Worm (Caenorhabditis elegans) whole organism, L1 larva: ENCODE data around the gene Y44A6D.5.
A peak's percentile ranks its signal among the peaks of the same experiment; 100 is the strongest.

ENCODE experiments used
- aly-2 ChIP-seq: fragments of 150-350 bp; optimal IDR thresholded peaks from 2 replicates; lab custom pipeline; 2014; ENCODE audit warnings: missing biosample characterization, missing genetic modification characterization
- fos-1 ChIP-seq: fragments of 150-350 bp; optimal IDR thresholded peaks from 2 replicates; lab custom pipeline; 2014; ENCODE audit warnings: missing biosample characterization, missing genetic modification characterization
- lir-3 ChIP-seq: sonication (generic microtip); optimal IDR thresholded peaks from 2 replicates; lab custom pipeline; 2016; ENCODE audit warnings: mild to moderate bottlenecking, missing genetic modification characterization, moderate library complexity, missing compliant biosample characterization; ENCODE audit not compliant: poor library complexity
- nhr-12 ChIP-seq: sonication (generic microtip); optimal IDR thresholded peaks from 2 replicates; lab custom pipeline; 2017; ENCODE audit warnings: missing biosample characterization, missing genetic modification characterization
- pqm-1 ChIP-seq: sonication (generic microtip); optimal IDR thresholded peaks from 3 replicates; lab custom pipeline; 2017; ENCODE audit warnings: missing biosample characterization, missing genetic modification characterization
- tbx-2 ChIP-seq: sonication (generic microtip); optimal IDR thresholded peaks from 2 replicates; lab custom pipeline; 2016; ENCODE audit warnings: missing genetic modification characterization, missing compliant biosample characterization
- xbp-1 ChIP-seq: sonication (generic microtip); optimal IDR thresholded peaks from 2 replicates; lab custom pipeline; 2016; ENCODE audit warnings: missing genetic modification characterization, missing compliant biosample characterization
- zag-1 ChIP-seq: fragments of 150-350 bp; optimal IDR thresholded peaks from 2 replicates; lab custom pipeline; 2014; ENCODE audit warnings: missing biosample characterization, missing genetic modification characterization
- ztf-11 ChIP-seq, 2 experiments: sonication (generic microtip); optimal IDR thresholded peaks; 2 replicates each; lab custom pipeline; 2016 to 2017; ENCODE audit warnings: missing genetic modification characterization in 2 of 2, missing biosample characterization in 1 of 2, missing compliant biosample characterization in 1 of 2

DNA sequence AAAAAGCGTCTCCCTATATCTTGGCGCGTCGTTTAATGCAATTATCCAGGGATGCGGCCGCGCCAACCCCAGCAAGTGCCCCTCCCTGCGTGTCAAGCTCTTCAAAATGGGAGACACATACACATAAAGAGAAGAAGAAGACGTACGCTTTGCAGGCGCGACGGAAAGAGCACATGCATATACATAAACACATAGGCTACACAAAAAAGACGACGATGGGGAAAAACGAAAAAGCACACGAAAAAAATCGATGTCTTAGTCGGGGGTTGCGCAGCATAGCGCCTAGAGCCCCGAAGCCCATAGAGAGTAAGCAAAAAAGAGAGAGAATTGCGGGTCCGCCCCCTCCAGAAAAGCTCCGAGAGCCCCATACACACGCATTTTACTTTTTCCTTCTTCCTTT is 13.7 kb downstream of the Y44A6D.5 start, which contains the start of gene tpan-1:
- TF ChIP-seq fos-1 (tag; lab: Kevin White, UChicago) (no peak), ztf-11 (tag; optimal IDR thresholded peaks at IDR 0.05; lab: Kevin White, UChicago) (no peak), pqm-1 (tag; lab: Kevin White, UChicago) (no peak), lir-3 (tag; lab: Kevin White, UChicago) (no peak), tbx-2 (tag; lab: Kevin White, UChicago) (peak; percentile 76), zag-1 (tag; lab: Kevin White, UChicago) (no peak), xbp-1 (tag; lab: Kevin White, UChicago) (peak; percentile 43), nhr-12 (tag; lab: Kevin White, UChicago) (no peak), aly-2 (tag; lab: Kevin White, UChicago) (no peak)
